Fruit fly (Drosophila melanogaster) whole organism, embryonic: ENCODE data around the gene SmydA-2.

ENCODE experiments used
- Asciz ChIP-seq: fragments of 200-800 bp; sonication (Bioruptor generic); optimal IDR thresholded peaks from 2 replicates; lab custom pipeline; 2017; ENCODE audit warnings: missing biosample characterization, mild to moderate bottlenecking, missing genetic modification characterization, missing genetic modification reagents
- Atf-2 ChIP-seq: fragments of 200-800 bp; sonication (Bioruptor generic); optimal IDR thresholded peaks from 2 replicates; lab custom pipeline; 2016; ENCODE audit warnings: missing biosample characterization, missing genetic modification characterization
- CG10462 ChIP-seq: fragments of 200-800 bp; sonication (Bioruptor generic); optimal IDR thresholded peaks from 2 replicates; lab custom pipeline; 2016; ENCODE audit warnings: missing biosample characterization, missing genetic modification characterization
- CG11504 ChIP-seq: fragments of 200-800 bp; sonication (Bioruptor generic); optimal IDR thresholded peaks from 3 replicates; lab custom pipeline; 2019; ENCODE audit warnings: missing biosample characterization, mild to moderate bottlenecking, missing genetic modification characterization, moderate library complexity
- CG15269 ChIP-seq: fragments of 200-800 bp; sonication (Bioruptor generic); optimal IDR thresholded peaks from 2 replicates; lab custom pipeline; 2018; ENCODE audit warnings: missing biosample characterization, mild to moderate bottlenecking, missing genetic modification characterization, moderate library complexity
- CG17186 ChIP-seq: fragments of 200-800 bp; sonication (Bioruptor generic); optimal IDR thresholded peaks from 3 replicates; lab custom pipeline; 2017; ENCODE audit warnings: missing biosample characterization, missing genetic modification reagents, missing genetic modification characterization
- CG17359 ChIP-seq: fragments of 200-800 bp; sonication (Bioruptor generic); optimal IDR thresholded peaks from 3 replicates; lab custom pipeline; 2018; ENCODE audit warnings: missing biosample characterization, mild to moderate bottlenecking, missing genetic modification characterization, moderate library complexity
- CG18599 ChIP-seq: fragments of 200-800 bp; sonication (Bioruptor generic); optimal IDR thresholded peaks from 3 replicates; lab custom pipeline; 2017; ENCODE audit warnings: missing biosample characterization, missing genetic modification characterization, mild to moderate bottlenecking, moderate library complexity, missing genetic modification reagents
- CG2678 ChIP-seq: fragments of 200-800 bp; sonication (Bioruptor generic); optimal IDR thresholded peaks from 3 replicates; lab custom pipeline; 2019; ENCODE audit warnings: missing biosample characterization, mild to moderate bottlenecking, missing genetic modification characterization, moderate library complexity
- CG2712 ChIP-seq: fragments of 200-800 bp; optimal IDR thresholded peaks from 3 replicates; lab custom pipeline; 2019; ENCODE audit warnings: missing biosample characterization, mild to moderate bottlenecking, missing genetic modification characterization, moderate library complexity
- CG2875 ChIP-seq: fragments of 200-800 bp; sonication (Bioruptor generic); optimal IDR thresholded peaks from 2 replicates; lab custom pipeline; 2017; ENCODE audit warnings: missing biosample characterization, mild to moderate bottlenecking, missing genetic modification characterization, missing genetic modification reagents
- CG3281 ChIP-seq: fragments of 200-800 bp; sonication (Bioruptor generic); optimal IDR thresholded peaks from 3 replicates; lab custom pipeline; 2017; ENCODE audit warnings: missing biosample characterization, mild to moderate bottlenecking, missing genetic modification characterization
- CG3407 ChIP-seq: fragments of 200-800 bp; sonication (Bioruptor generic); optimal IDR thresholded peaks from 2 replicates; lab custom pipeline; 2018; ENCODE audit warnings: missing biosample characterization, mild to moderate bottlenecking, missing genetic modification characterization
- CG4617 ChIP-seq: fragments of 200-800 bp; sonication (Bioruptor generic); optimal IDR thresholded peaks from 3 replicates; lab custom pipeline; 2016; ENCODE audit warnings: missing biosample characterization, missing genetic modification characterization, borderline replicate concordance
- CG6689 ChIP-seq: fragments of 200-800 bp; sonication (Bioruptor generic); IDR thresholded peaks from 2 replicates; pipeline ENCODE4 v1.3.6; 2022; ENCODE audit warnings: missing biosample characterization, missing genetic modification characterization
- CG7839 ChIP-seq: fragments of 200-800 bp; sonication (Bioruptor generic); optimal IDR thresholded peaks from 3 replicates; lab custom pipeline; 2018; ENCODE audit warnings: missing biosample characterization, mild to moderate bottlenecking, missing genetic modification characterization, moderate library complexity
- Camta ChIP-seq: fragments of 200-800 bp; sonication (Bioruptor generic); optimal IDR thresholded peaks from 2 replicates; lab custom pipeline; 2016; ENCODE audit warnings: missing biosample characterization, missing genetic modification characterization
- CoRest ChIP-seq: fragments of 200-800 bp; sonication (Bioruptor generic); optimal IDR thresholded peaks from 3 replicates; lab custom pipeline; 2018; ENCODE audit warnings: missing biosample characterization, mild to moderate bottlenecking, missing genetic modification characterization, moderate library complexity
- ERR ChIP-seq: fragments of 200-800 bp; sonication (Bioruptor generic); optimal IDR thresholded peaks from 2 replicates; lab custom pipeline; 2016; ENCODE audit warnings: missing biosample characterization, missing genetic modification characterization
- Fer1 ChIP-seq: fragments of 200-800 bp; sonication (Bioruptor generic); optimal IDR thresholded peaks from 2 replicates; lab custom pipeline; 2017; ENCODE audit warnings: missing biosample characterization, mild to moderate bottlenecking, missing genetic modification characterization
- HmgD ChIP-seq: fragments of 200-800 bp; sonication (Bioruptor generic); optimal IDR thresholded peaks from 3 replicates; lab custom pipeline; 2016; ENCODE audit warnings: missing biosample characterization, missing genetic modification characterization
- Hr51 ChIP-seq, 2 experiments: fragments of 200-800 bp; sonication (Bioruptor generic); optimal IDR thresholded peaks; 2 replicates in 1 of 2; 3 replicates in 1 of 2; lab custom pipeline; 2016 to 2018; ENCODE audit warnings: missing biosample characterization in 2 of 2, missing genetic modification characterization in 2 of 2, mild to moderate bottlenecking in 1 of 2, moderate library complexity in 1 of 2
- Hr78 ChIP-seq, 2 experiments: fragments of 200-800 bp in 1 of 2; fragments of >200 bp in 1 of 2; sonication (Bioruptor generic) in 1 of 2; optimal IDR thresholded peaks; 2 replicates each; lab custom pipeline; 2017 to 2019; ENCODE audit warnings: missing biosample characterization in 2 of 2, missing genetic modification characterization in 2 of 2, mild to moderate bottlenecking in 1 of 2, moderate library complexity in 1 of 2
- Med ChIP-seq: fragments of 200-800 bp; sonication (Bioruptor generic); peaks from one replicate; lab custom pipeline; 2016; ENCODE audit warnings: missing biosample characterization, missing genetic modification characterization, mild to moderate bottlenecking, inconsistent platforms, moderate library complexity
- Meics ChIP-seq: fragments of 200-800 bp; sonication (Bioruptor generic); optimal IDR thresholded peaks from 2 replicates; lab custom pipeline; 2017; ENCODE audit warnings: missing biosample characterization, mild to moderate bottlenecking, missing genetic modification characterization
- Nf-YA ChIP-seq: fragments of 200-800 bp; sonication (Bioruptor generic); IDR thresholded peaks from 2 replicates; pipeline ENCODE4 v1.3.6; 2022; ENCODE audit warnings: missing biosample characterization, missing genetic modification characterization
- PHDP ChIP-seq: fragments of 200-800 bp; sonication (Bioruptor generic); optimal IDR thresholded peaks from 3 replicates; lab custom pipeline; 2018; ENCODE audit warnings: missing biosample characterization, mild to moderate bottlenecking, missing genetic modification characterization, moderate library complexity
- Sox100B ChIP-seq: fragments of 200-800 bp; sonication (Bioruptor generic); optimal IDR thresholded peaks from 3 replicates; lab custom pipeline; 2018; ENCODE audit warnings: missing biosample characterization, mild to moderate bottlenecking, missing genetic modification characterization
- Sox102F ChIP-seq: fragments of 200-800 bp; sonication (Bioruptor generic); optimal IDR thresholded peaks from 2 replicates; lab custom pipeline; 2018; ENCODE audit warnings: missing biosample characterization, mild to moderate bottlenecking, missing genetic modification characterization, moderate library complexity
- Tbp ChIP-seq: fragments of >200 bp; optimal IDR thresholded peaks from 2 replicates; lab custom pipeline; 2018; ENCODE audit warnings: missing biosample characterization, missing genetic modification characterization
- br ChIP-seq: fragments of >200 bp; optimal IDR thresholded peaks from 2 replicates; lab custom pipeline; 2017
- bsh ChIP-seq, 2 experiments: fragments of 200-800 bp; sonication (Bioruptor generic); optimal IDR thresholded peaks; 2 replicates each; lab custom pipeline; 2017 to 2018; ENCODE audit warnings: mild to moderate bottlenecking in 2 of 2, missing biosample characterization in 2 of 2, missing genetic modification characterization in 2 of 2, moderate library complexity in 1 of 2
- chn ChIP-seq: fragments of 200-800 bp; sonication (Bioruptor generic); optimal IDR thresholded peaks from 2 replicates; lab custom pipeline; 2016; ENCODE audit warnings: missing biosample characterization, missing genetic modification characterization
- crp ChIP-seq, 2 experiments: fragments of 200-800 bp; sonication (Bioruptor generic); optimal IDR thresholded peaks; 2 replicates in 1 of 2; 3 replicates in 1 of 2; lab custom pipeline; 2017; ENCODE audit warnings: missing biosample characterization in 2 of 2, missing genetic modification characterization in 2 of 2, mild to moderate bottlenecking in 1 of 2, moderate library complexity in 1 of 2
- cwo ChIP-seq: fragments of 200-800 bp; sonication (Bioruptor generic); optimal IDR thresholded peaks from 3 replicates; lab custom pipeline; 2017; ENCODE audit warnings: missing biosample characterization, missing genetic modification characterization, mild to moderate bottlenecking, moderate library complexity, missing genetic modification reagents
- dmrt99B ChIP-seq: fragments of 200-800 bp; sonication (Bioruptor generic); optimal IDR thresholded peaks from 2 replicates; lab custom pipeline; 2018; ENCODE audit warnings: missing biosample characterization, mild to moderate bottlenecking, missing genetic modification characterization, moderate library complexity
- fd64A ChIP-seq: fragments of 200-800 bp; sonication (Bioruptor generic); optimal IDR thresholded peaks from 3 replicates; lab custom pipeline; 2018; ENCODE audit warnings: missing biosample characterization, mild to moderate bottlenecking, missing genetic modification characterization
- fd96Cb ChIP-seq: fragments of 200-800 bp; sonication (Bioruptor generic); optimal IDR thresholded peaks from 2 replicates; lab custom pipeline; 2018; ENCODE audit warnings: missing biosample characterization, mild to moderate bottlenecking, missing genetic modification characterization, moderate library complexity
- gro ChIP-seq: fragments of 200-800 bp; sonication (Bioruptor generic); optimal IDR thresholded peaks from 2 replicates; lab custom pipeline; 2016; ENCODE audit warnings: missing biosample characterization, missing genetic modification characterization
- insv ChIP-seq, 2 experiments: fragments of 200-800 bp; sonication (Bioruptor generic); optimal IDR thresholded peaks; 3 replicates each; lab custom pipeline; 2016 to 2018; ENCODE audit warnings: missing biosample characterization in 2 of 2, missing genetic modification characterization in 2 of 2
- lab ChIP-seq: fragments of 200-800 bp; sonication (Bioruptor generic); optimal IDR thresholded peaks from 3 replicates; lab custom pipeline; 2017; ENCODE audit warnings: missing biosample characterization, missing genetic modification characterization, mild to moderate bottlenecking, moderate library complexity, missing genetic modification reagents
- mam ChIP-seq: fragments of 200-800 bp; sonication (Bioruptor generic); optimal IDR thresholded peaks from 3 replicates; lab custom pipeline; 2016; ENCODE audit warnings: missing biosample characterization, missing genetic modification characterization
- nmo ChIP-seq: fragments of 200-800 bp; sonication (Bioruptor generic); optimal IDR thresholded peaks from 2 replicates; lab custom pipeline; 2018; ENCODE audit warnings: missing biosample characterization, mild to moderate bottlenecking, missing genetic modification characterization, moderate library complexity
- oc ChIP-seq: fragments of 200-800 bp; sonication (Bioruptor generic); optimal IDR thresholded peaks from 2 replicates; lab custom pipeline; 2018; ENCODE audit warnings: missing biosample characterization, mild to moderate bottlenecking, missing genetic modification characterization, moderate library complexity
- phol ChIP-seq: fragments of 200-800 bp; sonication (Bioruptor generic); optimal IDR thresholded peaks from 3 replicates; lab custom pipeline; 2018; ENCODE audit warnings: missing biosample characterization, mild to moderate bottlenecking, missing genetic modification characterization, moderate library complexity
- repo ChIP-seq: fragments of 200-800 bp; sonication (Bioruptor generic); optimal IDR thresholded peaks from 2 replicates; lab custom pipeline; 2016; ENCODE audit warnings: missing biosample characterization, missing genetic modification characterization
- row ChIP-seq: fragments of 200-800 bp; sonication (Bioruptor generic); IDR thresholded peaks from 3 replicates; pipeline ENCODE4 v1.3.6; 2022; ENCODE audit warnings: missing biosample characterization, missing genetic modification characterization
- tap ChIP-seq: fragments of 200-800 bp; optimal IDR thresholded peaks from 3 replicates; lab custom pipeline; 2019; ENCODE audit warnings: missing biosample characterization, mild to moderate bottlenecking, missing genetic modification characterization, moderate library complexity
- trh ChIP-seq: fragments of 200-800 bp; sonication (Bioruptor generic); optimal IDR thresholded peaks from 2 replicates; lab custom pipeline; 2016; ENCODE audit warnings: missing biosample characterization, missing genetic modification characterization
- usp ChIP-seq: fragments of >200 bp; optimal IDR thresholded peaks from 2 replicates; lab custom pipeline; 2017; ENCODE audit warnings: missing biosample characterization, missing genetic modification characterization

The SmydA-2 gene

dm6 chr3L:19027172-19027571, 24.1 kb upstream of the SmydA-2 start:
- TF ChIP-seq insv (GFP tag; optimal IDR thresholded peaks at IDR 0.05; lab: Kevin White, UChicago) (no peak), fd96Cb (peak; percentile 17), mam (GFP tag; lab: Kevin White, UChicago) (no peak), trh (GFP tag; lab: Kevin White, UChicago) (no peak), CG17359 (peak; percentile 28), CG2712 (peak; percentile 5), oc (tag; lab: Kevin White, UChicago) (no peak), CG3407 (GFP tag; lab: Kevin White, UChicago) (no peak), CG18599 (peak; percentile 23), Camta (GFP tag; lab: Kevin White, UChicago) (no peak), bsh (GFP tag; optimal IDR thresholded peaks at IDR 0.05; lab: Kevin White, UChicago) (peak in 1 of 2 experiments; percentile 6), Tbp (no peak), repo (GFP tag; lab: Kevin White, UChicago) (no peak), CG17186 (GFP tag; lab: Kevin White, UChicago) (no peak), Nf-YA (GFP tag; lab: Robert Waterston, UW) (no peak), Fer1 (GFP tag; lab: Kevin White, UChicago) (peak; percentile 13), Meics (GFP tag; lab: Kevin White, UChicago) (peak; percentile 6), CG6689 (GFP tag; lab: Robert Waterston, UW) (no peak), cwo (GFP tag; lab: Kevin White, UChicago) (no peak), fd64A (GFP tag; lab: Kevin White, UChicago) (no peak), ERR (GFP tag; lab: Kevin White, UChicago) (no peak), crp (GFP tag; optimal IDR thresholded peaks at IDR 0.05; lab: Kevin White, UChicago) (no peak), CG11504 (peak; percentile 35), lab (GFP tag; lab: Kevin White, UChicago) (peak; percentile 57), row (peak; percentile 27; the same call in 2 of the 3 replicates), Med (GFP tag; lab: Kevin White, UChicago) (peak; percentile 74), tap (tag; lab: Kevin White, UChicago) (no peak), CG2875 (GFP tag; lab: Kevin White, UChicago) (no peak), gro (GFP tag; lab: Kevin White, UChicago) (no peak), CG7839 (tag; lab: Kevin White, UChicago) (peak; percentile 21), Sox102F (peak; percentile 10), br (lab: Kevin White, UChicago) (no peak), Hr51 (GFP tag; optimal IDR thresholded peaks at IDR 0.05; lab: Kevin White, UChicago) (peak in 1 of 2 experiments; percentile 35), HmgD (no peak), dmrt99B (tag; lab: Kevin White, UChicago) (peak; percentile 51), CoRest (tag; lab: Kevin White, UChicago) (peak; percentile 4), usp (GFP tag; lab: Kevin White, UChicago) (no peak), CG2678 (peak; percentile 31), Atf-2 (GFP tag; lab: Kevin White, UChicago) (peak; percentile 5), Hr78 (GFP tag; optimal IDR thresholded peaks at IDR 0.05; lab: Kevin White, UChicago) (no peak), CG15269 (peak; percentile 6), nmo (GFP tag; lab: Kevin White, UChicago) (peak; percentile 8), chn (GFP tag; lab: Kevin White, UChicago) (no peak), phol (tag; lab: Kevin White, UChicago) (peak; percentile 39), CG4617 (GFP tag; lab: Kevin White, UChicago) (no peak), PHDP (tag; lab: Kevin White, UChicago) (peak; percentile 25), CG3281 (GFP tag; lab: Kevin White, UChicago) (peak; percentile 23), Asciz (GFP tag; lab: Kevin White, UChicago) (peak; percentile 12), CG10462 (GFP tag; lab: Kevin White, UChicago) (no peak), Sox100B (GFP tag; lab: Kevin White, UChicago) (peak; percentile 5)
